Worm (Caenorhabditis elegans): ENCODE data around the gene toca-1.

DNA sequence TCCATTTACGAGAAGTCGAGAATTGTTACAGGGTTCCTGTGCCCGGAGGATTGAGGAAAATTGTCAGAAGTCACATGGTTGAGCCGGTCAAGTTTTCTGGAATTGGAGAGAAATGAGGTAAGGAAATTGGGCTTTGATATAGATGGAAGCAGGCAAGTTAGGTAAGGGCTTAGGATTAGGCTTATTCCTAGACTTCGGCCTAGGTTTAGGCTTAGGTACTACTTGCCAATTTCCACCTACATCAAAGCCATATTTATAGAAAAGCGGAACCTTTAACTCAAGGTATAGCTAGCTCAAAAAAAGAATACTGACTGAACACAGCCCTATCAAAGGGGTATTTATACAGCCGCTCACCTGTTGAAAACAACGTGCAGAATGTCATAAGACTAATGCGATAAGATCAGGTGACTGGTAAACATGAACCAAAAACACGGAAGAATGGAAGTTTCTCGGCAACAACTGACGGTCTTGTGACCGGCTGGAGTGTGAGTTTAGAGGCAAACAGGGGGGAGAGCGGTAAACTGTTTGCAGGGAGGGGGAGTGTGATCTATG is 16.7 kb downstream of the toca-1 start:
- peak; percentile 20 for TF ChIP-seq skn-1 (tag; optimal IDR thresholded peaks at IDR 0.05)
- TF ChIP-seq pha-4 (tag; optimal IDR thresholded peaks at IDR 0.05), result peak; percentile 100
- no peak for TF ChIP-seq aly-2 (tag; optimal IDR thresholded peaks at IDR 0.05)
- TF ChIP-seq nhr-28 (tag; optimal IDR thresholded peaks at IDR 0.05), result no peak
- TF ChIP-seq pqm-1 (tag; optimal IDR thresholded peaks at IDR 0.05), result peak; percentile 95
- no peak for TF ChIP-seq ztf-4 (tag; optimal IDR thresholded peaks at IDR 0.05)
- no peak for TF ChIP-seq fkh-10 (GFP tag; optimal IDR thresholded peaks at IDR 0.05)
- TF ChIP-seq nfya-1 (tag; optimal IDR thresholded peaks at IDR 0.05; ENCODE audit: insufficient read depth), result peak; percentile 49
- no peak for TF ChIP-seq ZK546.5 (tag; optimal IDR thresholded peaks at IDR 0.05)

Data from whole organism, L3 larva.